Worm (Caenorhabditis elegans) whole organism, early embryonic: Measurements from ENCODE around the gene F22E5.17.

ENCODE experiments used
- B0310.2 ChIP-seq: sonication (generic microtip); optimal IDR thresholded peaks from 2 replicates; lab custom pipeline; 2016; ENCODE audit warnings: mild to moderate bottlenecking, missing genetic modification characterization, missing compliant biosample characterization
- F13C5.2 ChIP-seq: sonication (generic microtip); optimal IDR thresholded peaks from 2 replicates; lab custom pipeline; 2017; ENCODE audit warnings: mild to moderate bottlenecking, missing genetic modification characterization, inconsistent platforms, missing compliant biosample characterization
- ama-1 ChIP-seq: fragments of 150-350 bp; optimal IDR thresholded peaks from 2 replicates; lab custom pipeline; 2014
- ceh-13 ChIP-seq: fragments of 200-800 bp; sonication (Bioruptor generic); optimal IDR thresholded peaks from 2 replicates; lab custom pipeline; 2018; ENCODE audit warnings: mild to moderate bottlenecking, missing genetic modification characterization, missing compliant biosample characterization
- ceh-36 ChIP-seq: sonication (generic microtip); optimal IDR thresholded peaks from 2 replicates; lab custom pipeline; 2016; ENCODE audit warnings: missing genetic modification characterization, inconsistent platforms, missing compliant biosample characterization
- ets-7 ChIP-seq: sonication (generic microtip); optimal IDR thresholded peaks from 2 replicates; lab custom pipeline; 2016; ENCODE audit warnings: missing genotype, missing genetic modification characterization, missing compliant biosample characterization
- flt-1 ChIP-seq: fragments of 200-800 bp; sonication (Bioruptor generic); IDR thresholded peaks from 2 replicates; pipeline ENCODE4 v1.3.6; 2022; ENCODE audit warnings: missing genetic modification characterization, missing compliant biosample characterization
- hmbx-1 ChIP-seq: sonication (generic microtip); optimal IDR thresholded peaks from 2 replicates; lab custom pipeline; 2016; ENCODE audit warnings: mild to moderate bottlenecking, missing genetic modification characterization, missing compliant biosample characterization
- hmg-4 ChIP-seq: fragments of 200-800 bp; sonication (Bioruptor generic); optimal IDR thresholded peaks from 2 replicates; lab custom pipeline; 2018; ENCODE audit warnings: mild to moderate bottlenecking, missing genetic modification characterization, missing compliant biosample characterization
- hnd-1 ChIP-seq: sonication (generic microtip); optimal IDR thresholded peaks from 2 replicates; lab custom pipeline; 2016; ENCODE audit warnings: missing genetic modification characterization, missing compliant biosample characterization
- scrt-1 ChIP-seq: fragments of 200-800 bp; sonication (Bioruptor generic); IDR thresholded peaks from 2 replicates; pipeline ENCODE4 v1.3.6; 2022; ENCODE audit warnings: missing genetic modification characterization, missing compliant biosample characterization
- tbx-11 ChIP-seq: fragments of 200-800 bp; sonication (Bioruptor generic); IDR thresholded peaks from 2 replicates; pipeline ENCODE4 v1.3.6; 2022; ENCODE audit warnings: missing genetic modification characterization, missing compliant biosample characterization
- tbx-37 ChIP-seq: fragments of 200-800 bp; sonication (Bioruptor generic); conservative IDR thresholded peaks from 2 replicates; pipeline ENCODE4 v1.3.6; 2022; ENCODE audit warnings: missing genetic modification reagents, missing genetic modification characterization, missing compliant biosample characterization

DNA sequence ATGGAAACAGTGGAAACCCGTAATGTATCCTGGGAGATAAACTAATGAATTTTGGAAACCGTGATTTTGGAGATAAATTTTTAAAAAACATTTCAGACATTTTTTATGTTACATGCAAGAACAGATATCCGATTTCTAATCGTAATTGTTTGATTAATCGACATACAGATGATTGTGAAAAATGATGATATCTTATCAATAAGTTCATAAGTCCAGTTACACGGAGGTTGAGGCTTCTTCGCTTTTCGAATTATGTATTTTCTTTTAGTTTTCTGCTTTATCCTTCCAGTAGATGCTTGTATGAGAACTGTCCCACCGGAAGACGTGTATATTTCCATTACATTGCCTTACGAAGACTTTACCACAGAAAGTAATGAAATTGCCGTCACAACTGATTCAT lies 12.2 kb upstream of the F22E5.17 start, which contains the start of gene F22E5.22:
- TF ChIP-seq ama-1 (lab: Kevin White, UChicago) (no peak), ceh-36 (no peak), hnd-1 (tag; lab: Kevin White, UChicago) (no peak), flt-1 (GFP tag; lab: Robert Waterston, UW) (no peak), ets-7 (tag; lab: Kevin White, UChicago) (no peak), B0310.2 (tag; lab: Kevin White, UChicago) (no peak), scrt-1 (GFP tag; lab: Robert Waterston, UW) (no peak), F13C5.2 (tag; lab: Kevin White, UChicago) (no peak), tbx-37 (GFP tag; lab: Robert Waterston, UW) (no peak), tbx-11 (no peak), hmbx-1 (tag; lab: Kevin White, UChicago) (no peak), hmg-4 (GFP tag; lab: Kevin White, UChicago) (no peak), ceh-13 (GFP tag; lab: Kevin White, UChicago) (no peak)
